Worm (Caenorhabditis elegans): ENCODE data around the gene sru-31.

ce11 chrV:9775734-9776133, 40.8 kb upstream of the sru-31 start, which contains the start of gene F46B6.12:
- no peak for TF ChIP-seq unc-62 (GFP tag; optimal IDR thresholded peaks at IDR 0.05)
- no peak for TF ChIP-seq egl-18 (GFP tag; IDR thresholded peaks at IDR 0.05)
- TF ChIP-seq pbrm-1 (GFP tag; IDR thresholded peaks at IDR 0.05), result no peak
- TF ChIP-seq pha-4 (tag; optimal IDR thresholded peaks at IDR 0.05), result no peak
- no peak for TF ChIP-seq hmg-20 (GFP tag; IDR thresholded peaks at IDR 0.05)
- no peak for TF ChIP-seq ceh-91 (GFP tag; IDR thresholded peaks at IDR 0.05)

All from whole organism, young adult.